Worm (Caenorhabditis elegans) whole organism, young adult: ENCODE data around the gene fbxa-78.
"Not testable (repeated sequence)": the region's sequence is repeated elsewhere in the genome, so short reads cannot be mapped to it uniquely, and the experiment has no call there.

Experiments
- F23B12.7 ChIP-seq: sonication (generic microtip); optimal IDR thresholded peaks from 2 replicates; lab custom pipeline; 2017; ENCODE audit warnings: missing genetic modification characterization, mild to moderate bottlenecking, missing compliant biosample characterization, antibody characterized with exemption, moderate library complexity; ENCODE audit not compliant: insufficient read depth
- ZK185.1 ChIP-seq: sonication (generic microtip); optimal IDR thresholded peaks from 2 replicates; lab custom pipeline; 2016; ENCODE audit warnings: mild to moderate bottlenecking, missing genetic modification characterization, missing compliant biosample characterization; ENCODE audit not compliant: poor library complexity, severe bottlenecking
- lin-35 ChIP-seq, 3 experiments: fragments of 150-350 bp in 2 of 3; sonication (generic microtip) in 1 of 3; optimal IDR thresholded peaks; 2 replicates each; lab custom pipeline; 2014 to 2018; ENCODE audit warnings: missing biosample characterization in 3 of 3, missing genetic modification characterization in 3 of 3, missing genetic modification reagents in 3 of 3
- snpc-4 ChIP-seq, 5 experiments: fragments of 150-350 bp in 1 of 5; sonication (generic microtip) in 4 of 5; optimal IDR thresholded peaks; 2 replicates each; lab custom pipeline; 2014 to 2018; ENCODE audit warnings: missing genetic modification characterization in 5 of 5, missing biosample characterization in 3 of 5, antibody characterized with exemption in 2 of 5, mild to moderate bottlenecking in 2 of 5, missing compliant biosample characterization in 2 of 5, missing genotype in 2 of 5, moderate library complexity in 2 of 5, missing genetic modification reagents in 1 of 5

DNA sequence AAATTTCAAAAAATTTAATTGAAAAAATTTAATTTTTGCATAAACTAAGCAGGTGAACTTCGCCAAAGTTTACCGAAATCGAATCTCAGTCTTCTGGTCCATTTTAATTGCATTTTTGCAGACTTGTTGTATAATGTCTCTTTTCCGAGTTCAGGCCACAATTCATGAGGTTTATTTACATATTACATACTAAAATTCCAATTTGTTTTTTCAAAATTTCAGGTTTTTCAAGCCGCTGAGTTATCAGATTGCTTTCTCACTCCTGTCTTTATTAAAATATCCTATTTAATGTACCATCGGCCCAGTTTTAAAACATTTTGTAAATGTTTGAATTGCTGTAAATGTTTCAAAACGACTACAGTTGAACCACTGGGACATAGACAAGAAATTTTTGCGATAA is 1.7 kb downstream of the fbxa-78 start, which contains the start of gene fbxa-208:
- TF ChIP-seq F23B12.7 (tag; lab: Kevin White, UChicago); ZK185.1 (tag; lab: Kevin White, UChicago); lin-35 (GFP tag; optimal IDR thresholded peaks at IDR 0.05; lab: Kevin White, UChicago); snpc-4 (GFP tag; optimal IDR thresholded peaks at IDR 0.05; lab: Kevin White, UChicago); snpc-4 (tag; optimal IDR thresholded peaks at IDR 0.05; lab: Kevin White, UChicago): not testable (repeated sequence)
